Worm (Caenorhabditis elegans) whole organism, midembryonic: ENCODE measurements around the gene bir-1.

Experiments used
- T22C8.4 ChIP-seq: fragments of 200-800 bp; sonication (Bioruptor generic); IDR thresholded peaks from 2 replicates; pipeline ENCODE4 v1.3.6; 2022; ENCODE audit warnings: missing genetic modification characterization, missing compliant biosample characterization
- klf-2 ChIP-seq: fragments of 200-800 bp; sonication (Bioruptor generic); conservative IDR thresholded peaks from 2 replicates; pipeline ENCODE4 v1.3.6; 2022; ENCODE audit warnings: missing genetic modification reagents, missing genetic modification characterization, missing compliant biosample characterization
- med-1 ChIP-seq: sonication (generic microtip); optimal IDR thresholded peaks from 2 replicates; lab custom pipeline; 2017; ENCODE audit warnings: missing genetic modification characterization, mild to moderate bottlenecking, missing compliant biosample characterization, antibody characterized with exemption, missing genetic modification reagents; ENCODE audit not compliant: insufficient read depth
- ztf-23 ChIP-seq: fragments of 200-800 bp; sonication (Bioruptor generic); IDR thresholded peaks from 2 replicates; pipeline ENCODE4 v1.3.6; 2022; ENCODE audit warnings: missing genetic modification reagents, missing genetic modification characterization, missing compliant biosample characterization

DNA sequence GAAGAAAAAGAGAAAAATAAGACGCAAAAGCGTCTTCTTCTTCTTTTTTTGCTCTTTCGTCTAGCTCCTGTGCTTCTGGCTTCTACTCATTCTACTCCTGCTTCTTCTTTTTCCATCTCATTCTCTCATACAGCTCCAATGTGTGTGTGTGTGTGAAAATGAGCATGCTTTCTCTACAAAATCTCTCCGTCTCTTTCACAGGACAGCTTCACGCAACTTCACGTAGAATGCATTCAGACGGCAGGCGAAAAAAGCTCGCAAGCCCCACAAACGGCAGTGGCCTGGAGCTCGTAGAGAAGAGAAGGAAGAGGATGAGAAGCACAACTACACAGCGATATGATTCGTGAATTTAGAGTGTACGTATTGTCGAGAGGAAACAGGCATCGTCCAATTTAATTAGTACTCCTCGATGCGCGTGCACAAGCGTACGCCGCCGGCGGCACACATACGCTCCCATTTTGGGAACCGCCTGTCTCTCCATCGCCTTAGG, 2.9 kb upstream of the bir-1 start:
- TF ChIP-seq med-1 (GFP tag; lab: Kevin White, UChicago), result no peak
- no peak for TF ChIP-seq T22C8.4
- TF ChIP-seq klf-2, result no peak
- TF ChIP-seq ztf-23 (GFP tag; lab: Robert Waterston, UW), result no peak
